Fruit fly (Drosophila melanogaster): Measurements from ENCODE around the gene CG15365.

The CG15365 gene

dm6 chrX:9082600-9082999 lies 14.8 kb upstream of the CG15365 start, which contains the start of gene APC4 (continued):
- TF ChIP-seq CG10631 (GFP tag; optimal IDR thresholded peaks at IDR 0.05), result peak; percentile 48
- no peak for TF ChIP-seq Eip93F (GFP tag; optimal IDR thresholded peaks at IDR 0.05)
- TF ChIP-seq Hr39 (GFP tag; optimal IDR thresholded peaks at IDR 0.05), result peak; percentile 42
- peak; percentile 7 to 30 for TF ChIP-seq ss (GFP tag; optimal IDR thresholded peaks at IDR 0.05)

dm6 chrX:9080962-9081361 lies 13.2 kb upstream of the CG15365 start, which contains the start of the genes CG7246 and HP1b:
TSS of gene CG7246 (minus strand) at chrX:9081057.
TSS of gene HP1b (plus strand) at chrX:9081063.
- TF ChIP-seq Smox (GFP tag; optimal IDR thresholded peaks at IDR 0.05) (peak; percentile 64), CG34406 (GFP tag; optimal IDR thresholded peaks at IDR 0.05) (peak; percentile 44), topi (GFP tag; optimal IDR thresholded peaks at IDR 0.05) (peak; percentile 63), CG8319 (GFP tag; optimal IDR thresholded peaks at IDR 0.05) (peak; percentile 24), Sox15 (GFP tag; optimal IDR thresholded peaks at IDR 0.05) (peak; percentile 9), CG11902 (GFP tag; optimal IDR thresholded peaks at IDR 0.05) (peak; percentile 11), CG3919 (GFP tag; optimal IDR thresholded peaks at IDR 0.05) (peak; percentile 66), Ets21C (GFP tag; optimal IDR thresholded peaks at IDR 0.05) (peak; percentile 37), spab (GFP tag; optimal IDR thresholded peaks at IDR 0.05) (no peak), Eip75B (GFP tag; optimal IDR thresholded peaks at IDR 0.05) (peak; percentile 49), Met (GFP tag; optimal IDR thresholded peaks at IDR 0.05) (peak; percentile 66), CG9139 (GFP tag; optimal IDR thresholded peaks at IDR 0.05) (no peak), CG7368 (GFP tag; optimal IDR thresholded peaks at IDR 0.05) (peak; percentile 32), CG16779 (tag; optimal IDR thresholded peaks at IDR 0.05) (no peak), svp (GFP tag) (peak; percentile 79), dac (GFP tag; optimal IDR thresholded peaks at IDR 0.05) (peak; percentile 9), CG15336 (GFP tag; IDR thresholded peaks at IDR 0.05) (peak; percentile 36; the same call in 1 of the 2 replicates), acj6 (GFP tag; optimal IDR thresholded peaks at IDR 0.05) (peak; percentile 68), fkh (GFP tag; optimal IDR thresholded peaks at IDR 0.05) (no peak), vri (GFP tag; optimal IDR thresholded peaks at IDR 0.05) (no peak), net (GFP tag; optimal IDR thresholded peaks at IDR 0.05) (peak; percentile 43), CG6808 (GFP tag; optimal IDR thresholded peaks at IDR 0.05) (peak; percentile 21), Eip78C (GFP tag) (peak; percentile 84), Gug (GFP tag; IDR thresholded peaks at IDR 0.05) (peak; percentile 61; the same call in 1 of the 2 replicates), Hr4 (GFP tag; optimal IDR thresholded peaks at IDR 0.05) (peak; percentile 72), CG11294 (GFP tag; IDR thresholded peaks at IDR 0.05) (no peak), fd59A (GFP tag; optimal IDR thresholded peaks at IDR 0.05) (no peak), Sox102F (GFP tag; optimal IDR thresholded peaks at IDR 0.05) (peak; percentile 63), Sox14 (GFP tag; optimal IDR thresholded peaks at IDR 0.05) (peak; percentile 42), Ets96B (tag; optimal IDR thresholded peaks at IDR 0.05) (peak; percentile 52), CG10631 (GFP tag; optimal IDR thresholded peaks at IDR 0.05) (peak; percentile 75), CG31627 (GFP tag; optimal IDR thresholded peaks at IDR 0.05) (peak; percentile 58), fd85E (GFP tag; optimal IDR thresholded peaks at IDR 0.05) (no peak), Blimp-1 (GFP tag; optimal IDR thresholded peaks at IDR 0.05) (no peak), dsx (GFP tag; optimal IDR thresholded peaks at IDR 0.05; ENCODE audit: poor library complexity, severe bottlenecking) (peak; percentile 36), OdsH (GFP tag; optimal IDR thresholded peaks at IDR 0.05) (peak; percentile 72), Lpt (GFP tag; optimal IDR thresholded peaks at IDR 0.05) (peak; percentile 48), esn (GFP tag; optimal IDR thresholded peaks at IDR 0.05) (peak; percentile 78), CG11762 (GFP tag; optimal IDR thresholded peaks at IDR 0.05; ENCODE audit: insufficient read depth) (peak; percentile 52), CG6276 (GFP tag; optimal IDR thresholded peaks at IDR 0.05) (no peak), lz (GFP tag; optimal IDR thresholded peaks at IDR 0.05) (peak; percentile 67), Eip93F (GFP tag; optimal IDR thresholded peaks at IDR 0.05) (peak; percentile 52), CG6163 (GFP tag; IDR thresholded peaks at IDR 0.05) (peak; percentile 69), CG3032 (tag; optimal IDR thresholded peaks at IDR 0.05) (peak; percentile 73), CG6792 (GFP tag; optimal IDR thresholded peaks at IDR 0.05) (peak; percentile 35), Hr38 (GFP tag; optimal IDR thresholded peaks at IDR 0.05) (no peak), eg (GFP tag; IDR thresholded peaks at IDR 0.05) (peak; percentile 71), CG8632 (GFP tag; optimal IDR thresholded peaks at IDR 0.05) (peak; percentile 7)
